Worm (Caenorhabditis elegans): Measurements from ENCODE around the gene rmd-1.

- TF ChIP-seq tra-4 (tag; optimal IDR thresholded peaks at IDR 0.05) (no peak), ama-1 (optimal IDR thresholded peaks at IDR 0.05) (no peak), B0310.2 (tag; optimal IDR thresholded peaks at IDR 0.05) (no peak), ceh-13 (GFP tag; optimal IDR thresholded peaks at IDR 0.05) (no peak), scrt-1 (GFP tag; IDR thresholded peaks at IDR 0.05) (no peak)
Measured at ce11 chrIII:9714731-9715130, 44.2 kb upstream of the rmd-1 start.
